Fruit fly (Drosophila melanogaster) whole organism, embryonic: ENCODE results near the gene ND-PDSW.
A peak's percentile ranks its signal among the peaks of the same experiment; 100 is the strongest.

Source experiments
- Aef1 ChIP-seq: fragments of 200-800 bp; sonication (Bioruptor generic); IDR thresholded peaks from 3 replicates; pipeline ENCODE4 v1.3.6; 2022; ENCODE audit warnings: missing biosample characterization, missing genetic modification characterization
- Atf3 ChIP-seq: fragments of 200-800 bp; sonication (Bioruptor generic); optimal IDR thresholded peaks from 3 replicates; lab custom pipeline; 2016; ENCODE audit warnings: missing biosample characterization, missing genetic modification characterization
- CG10565 ChIP-seq: fragments of 200-800 bp; sonication (Bioruptor generic); optimal IDR thresholded peaks from 3 replicates; lab custom pipeline; 2016; ENCODE audit warnings: missing biosample characterization, mild to moderate bottlenecking, missing genetic modification characterization
- CG11085 ChIP-seq: fragments of 200-800 bp; sonication (Bioruptor generic); IDR thresholded peaks from 2 replicates; pipeline ENCODE4 v1.3.6; 2022; ENCODE audit warnings: missing biosample characterization, missing genetic modification characterization
- CG11456 ChIP-seq: fragments of 200-800 bp; sonication (Bioruptor generic); IDR thresholded peaks from 3 replicates; pipeline ENCODE4 v1.3.6; 2022; ENCODE audit warnings: missing biosample characterization, missing genetic modification characterization
- CG11560 ChIP-seq: fragments of 200-800 bp; sonication (Bioruptor generic); IDR thresholded peaks from 3 replicates; pipeline ENCODE4 v1.3.6; 2022; ENCODE audit warnings: missing biosample characterization, missing genetic modification characterization
- CG12659 ChIP-seq: fragments of 200-800 bp; sonication (Bioruptor generic); optimal IDR thresholded peaks from 3 replicates; lab custom pipeline; 2017; ENCODE audit warnings: mild to moderate bottlenecking, missing biosample characterization, missing genetic modification reagents, missing genetic modification characterization
- CG17802 ChIP-seq: fragments of 200-800 bp; sonication (Bioruptor generic); optimal IDR thresholded peaks from 2 replicates; lab custom pipeline; 2018; ENCODE audit warnings: missing biosample characterization, mild to moderate bottlenecking, missing genetic modification characterization, moderate library complexity
- CG3065 ChIP-seq: fragments of 200-800 bp; sonication (Bioruptor generic); optimal IDR thresholded peaks from 2 replicates; lab custom pipeline; 2016; ENCODE audit warnings: missing biosample characterization, missing genetic modification characterization
- CG4707 ChIP-seq: fragments of 200-800 bp; sonication (Bioruptor generic); optimal IDR thresholded peaks from 2 replicates; lab custom pipeline; 2018; ENCODE audit warnings: missing biosample characterization, mild to moderate bottlenecking, missing genetic modification characterization, moderate library complexity
- CG4730 ChIP-seq: fragments of 200-800 bp; sonication (Bioruptor generic); IDR thresholded peaks from 2 replicates; pipeline ENCODE4 v1.3.6; 2022; ENCODE audit warnings: missing biosample characterization, missing genetic modification characterization
- CG6654 ChIP-seq: fragments of 200-800 bp; sonication (Bioruptor generic); optimal IDR thresholded peaks from 2 replicates; lab custom pipeline; 2017; ENCODE audit warnings: missing biosample characterization, mild to moderate bottlenecking, missing genetic modification characterization
- CG7357 ChIP-seq: fragments of 200-800 bp; sonication (Bioruptor generic); IDR thresholded peaks from 3 replicates; pipeline ENCODE4 v1.3.6; 2022; ENCODE audit warnings: missing biosample characterization, missing genetic modification characterization
- CG7372 ChIP-seq: fragments of 200-800 bp; sonication (Bioruptor generic); IDR thresholded peaks from 2 replicates; pipeline ENCODE4 v1.3.6; 2022; ENCODE audit warnings: missing biosample characterization, missing genetic modification characterization
- CG8290 ChIP-seq, 3 experiments: fragments of 200-800 bp; sonication (Bioruptor generic); optimal IDR thresholded peaks; 2 replicates each; lab custom pipeline; 2016 to 2019; ENCODE audit warnings: missing biosample characterization in 3 of 3, missing genetic modification characterization in 3 of 3, mild to moderate bottlenecking in 2 of 3, moderate library complexity in 1 of 3
- CG8359 ChIP-seq: fragments of 200-800 bp; sonication (Bioruptor generic); optimal IDR thresholded peaks from 2 replicates; lab custom pipeline; 2017; ENCODE audit warnings: missing biosample characterization, mild to moderate bottlenecking, missing genetic modification characterization, borderline replicate concordance
- CG9437 ChIP-seq: fragments of 200-800 bp; sonication (Bioruptor generic); optimal IDR thresholded peaks from 2 replicates; lab custom pipeline; 2018; ENCODE audit warnings: missing biosample characterization, mild to moderate bottlenecking, missing genetic modification characterization
- CHES-1-like ChIP-seq: fragments of 200-800 bp; sonication (Bioruptor generic); optimal IDR thresholded peaks from 2 replicates; lab custom pipeline; 2016; ENCODE audit warnings: missing biosample characterization, missing genetic modification characterization
- CoRest ChIP-seq: fragments of 200-800 bp; sonication (Bioruptor generic); optimal IDR thresholded peaks from 3 replicates; lab custom pipeline; 2018; ENCODE audit warnings: missing biosample characterization, mild to moderate bottlenecking, missing genetic modification characterization, moderate library complexity
- D ChIP-seq, 2 experiments: fragments of 200-800 bp in 1 of 2; fragments of >200 bp in 1 of 2; sonication (Bioruptor generic) in 1 of 2; optimal IDR thresholded peaks; 2 replicates in 1 of 2; 3 replicates in 1 of 2; lab custom pipeline; 2017; ENCODE audit warnings: mild to moderate bottlenecking in 1 of 2, missing biosample characterization in 1 of 2, missing genetic modification characterization in 1 of 2, missing genetic modification reagents in 1 of 2
- ERR ChIP-seq: fragments of 200-800 bp; sonication (Bioruptor generic); optimal IDR thresholded peaks from 2 replicates; lab custom pipeline; 2016; ENCODE audit warnings: missing biosample characterization, missing genetic modification characterization
- Ets97D ChIP-seq: fragments of 200-800 bp; sonication (Bioruptor generic); optimal IDR thresholded peaks from 3 replicates; lab custom pipeline; 2016; ENCODE audit warnings: missing biosample characterization, missing genetic modification characterization
- H15 ChIP-seq: fragments of 200-800 bp; sonication (Bioruptor generic); IDR thresholded peaks from 3 replicates; pipeline ENCODE4 v1.3.6; 2022; ENCODE audit warnings: missing biosample characterization, missing genetic modification characterization
- HmgZ ChIP-seq: fragments of 200-800 bp; sonication (Bioruptor generic); optimal IDR thresholded peaks from 2 replicates; lab custom pipeline; 2018; ENCODE audit warnings: missing biosample characterization, mild to moderate bottlenecking, missing genetic modification characterization
- Hmr ChIP-seq: fragments of 200-800 bp; sonication (Bioruptor generic); optimal IDR thresholded peaks from 3 replicates; lab custom pipeline; 2017; ENCODE audit warnings: mild to moderate bottlenecking, missing biosample characterization, missing genetic modification reagents, missing genetic modification characterization
- Lhr ChIP-seq: fragments of 200-800 bp; sonication (Bioruptor generic); optimal IDR thresholded peaks from 3 replicates; lab custom pipeline; 2017; ENCODE audit warnings: mild to moderate bottlenecking, missing biosample characterization, missing genetic modification reagents, missing genetic modification characterization
- MESR4 ChIP-seq: fragments of 200-800 bp; sonication (Bioruptor generic); optimal IDR thresholded peaks from 2 replicates; lab custom pipeline; 2018; ENCODE audit warnings: missing biosample characterization, mild to moderate bottlenecking, missing genetic modification characterization, moderate library complexity
- Nf-YA ChIP-seq: fragments of 200-800 bp; sonication (Bioruptor generic); IDR thresholded peaks from 2 replicates; pipeline ENCODE4 v1.3.6; 2022; ENCODE audit warnings: missing biosample characterization, missing genetic modification characterization
- Optix ChIP-seq: fragments of 200-800 bp; sonication (Bioruptor generic); IDR thresholded peaks from 3 replicates; pipeline ENCODE4 v1.3.6; 2022; ENCODE audit warnings: missing biosample characterization, missing genetic modification characterization
- Rfx ChIP-seq: fragments of 200-800 bp; sonication (Bioruptor generic); IDR thresholded peaks from 2 replicates; pipeline ENCODE4 v1.3.6; 2022; ENCODE audit warnings: missing biosample characterization, missing genetic modification characterization
- Rx ChIP-seq: fragments of 200-800 bp; sonication (Bioruptor generic); IDR thresholded peaks from 2 replicates; pipeline ENCODE4 v1.3.6; 2022; ENCODE audit warnings: missing biosample characterization, missing genetic modification characterization
- Sry-β ChIP-seq: fragments of 200-800 bp; sonication (Bioruptor generic); optimal IDR thresholded peaks from 2 replicates; lab custom pipeline; 2018; ENCODE audit warnings: missing biosample characterization, mild to moderate bottlenecking, missing genetic modification characterization, moderate library complexity
- Xrp1 ChIP-seq: fragments of 200-800 bp; sonication (Bioruptor generic); IDR thresholded peaks from 2 replicates; pipeline ENCODE4 v1.3.6; 2022; ENCODE audit warnings: missing biosample characterization, missing genetic modification characterization
- br ChIP-seq: fragments of >200 bp; optimal IDR thresholded peaks from 2 replicates; lab custom pipeline; 2017
- cad ChIP-seq: fragments of >200 bp; optimal IDR thresholded peaks from 2 replicates; lab custom pipeline; 2017; ENCODE audit warnings: missing biosample characterization, missing genetic modification characterization
- corto ChIP-seq: fragments of 200-800 bp; sonication (Bioruptor generic); optimal IDR thresholded peaks from 2 replicates; lab custom pipeline; 2016; ENCODE audit warnings: missing biosample characterization, mild to moderate bottlenecking, missing genetic modification characterization, moderate library complexity
- da ChIP-seq: fragments of 200-800 bp; sonication (Bioruptor generic); optimal IDR thresholded peaks from 2 replicates; lab custom pipeline; 2016; ENCODE audit warnings: missing biosample characterization, missing genetic modification characterization
- dmrt11E ChIP-seq: fragments of 200-800 bp; sonication (Bioruptor generic); optimal IDR thresholded peaks from 3 replicates; lab custom pipeline; 2018; ENCODE audit warnings: missing biosample characterization, mild to moderate bottlenecking, missing genetic modification characterization, moderate library complexity
- emc ChIP-seq: fragments of 200-800 bp; sonication (Bioruptor generic); optimal IDR thresholded peaks from 2 replicates; lab custom pipeline; 2016; ENCODE audit warnings: missing biosample characterization, missing genetic modification characterization
- fu2 ChIP-seq: fragments of 200-800 bp; sonication (Bioruptor generic); optimal IDR thresholded peaks from 2 replicates; lab custom pipeline; 2016; ENCODE audit warnings: missing biosample characterization, missing genetic modification characterization
- gfzf ChIP-seq: fragments of 200-800 bp; sonication (Bioruptor generic); optimal IDR thresholded peaks from 2 replicates; lab custom pipeline; 2016; ENCODE audit warnings: missing biosample characterization, mild to moderate bottlenecking, missing genetic modification characterization, moderate library complexity
- gsb-n ChIP-seq: fragments of 200-800 bp; sonication (Bioruptor generic); optimal IDR thresholded peaks from 3 replicates; lab custom pipeline; 2018; ENCODE audit warnings: missing biosample characterization, mild to moderate bottlenecking, missing genetic modification characterization
- her ChIP-seq: fragments of 200-800 bp; sonication (Bioruptor generic); optimal IDR thresholded peaks from 2 replicates; lab custom pipeline; 2016; ENCODE audit warnings: missing biosample characterization, missing genetic modification characterization
- kay ChIP-seq: fragments of 200-800 bp; sonication (Bioruptor generic); optimal IDR thresholded peaks from 2 replicates; lab custom pipeline; 2016; ENCODE audit warnings: missing biosample characterization, missing genetic modification characterization
- mirr ChIP-seq: fragments of 200-800 bp; sonication (Bioruptor generic); optimal IDR thresholded peaks from 3 replicates; lab custom pipeline; 2018; ENCODE audit warnings: missing biosample characterization, mild to moderate bottlenecking, missing genetic modification characterization
- nmo ChIP-seq: fragments of 200-800 bp; sonication (Bioruptor generic); optimal IDR thresholded peaks from 2 replicates; lab custom pipeline; 2018; ENCODE audit warnings: missing biosample characterization, mild to moderate bottlenecking, missing genetic modification characterization, moderate library complexity
- run ChIP-seq: fragments of 200-800 bp; sonication (Bioruptor generic); optimal IDR thresholded peaks from 3 replicates; lab custom pipeline; 2018; ENCODE audit warnings: missing biosample characterization, mild to moderate bottlenecking, missing genetic modification characterization
- sens ChIP-seq: fragments of 200-800 bp; sonication (Bioruptor generic); peaks from one replicate; lab custom pipeline; 2016; ENCODE audit warnings: missing biosample characterization, missing genetic modification characterization
- sens-2 ChIP-seq: fragments of 200-800 bp; sonication (Bioruptor generic); IDR thresholded peaks from 2 replicates; pipeline ENCODE4 v1.3.6; 2022; ENCODE audit warnings: missing biosample characterization, missing genetic modification characterization
- sim ChIP-seq: fragments of 200-800 bp; sonication (Bioruptor generic); IDR thresholded peaks from 2 replicates; pipeline ENCODE4 v1.3.6; 2022; ENCODE audit warnings: missing biosample characterization, missing genetic modification characterization
- ttk ChIP-seq: fragments of 200-800 bp; sonication (Bioruptor generic); IDR thresholded peaks from 2 replicates; pipeline ENCODE4 v2.1.2; 2022; ENCODE audit warnings: missing biosample characterization, missing genetic modification characterization

Gene ND-PDSW

DNA sequence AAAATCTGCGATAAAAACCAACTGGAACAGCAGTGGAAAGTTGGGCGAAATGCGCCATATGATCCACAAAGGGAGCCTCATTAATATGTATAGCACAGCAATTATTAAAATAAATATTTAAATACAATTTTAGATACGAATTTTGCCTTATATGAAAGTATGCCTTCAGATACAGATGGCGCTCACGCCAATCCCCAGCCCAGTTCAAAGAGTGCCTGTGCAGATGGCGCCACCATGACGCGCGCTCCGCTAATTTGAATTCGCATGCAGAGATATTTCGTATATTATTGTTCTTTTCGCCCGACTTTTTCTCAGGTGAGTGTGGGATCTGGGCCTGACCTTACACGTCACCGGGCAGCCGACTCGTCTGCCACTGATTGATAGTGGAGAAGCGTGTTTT lies 6.3 kb downstream of the ND-PDSW start, which contains the start of gene Pgant4 (continued):
- TF ChIP-seq ERR (GFP tag; lab: Kevin White, UChicago) (no peak), CG11560 (tag; lab: Robert Waterston, UW) (no peak; the same call in 2 of the 3 replicates), her (no peak), Lhr (GFP tag; lab: Kevin White, UChicago) (peak; percentile 68), sim (GFP tag; lab: Robert Waterston, UW) (no peak), run (tag; lab: Kevin White, UChicago) (no peak), br (lab: Kevin White, UChicago) (no peak), Rfx (GFP tag; lab: Robert Waterston, UW) (peak; percentile 88), CoRest (tag; lab: Kevin White, UChicago) (peak; percentile 48), Atf3 (GFP tag; lab: Kevin White, UChicago) (peak; percentile 15), D (optimal IDR thresholded peaks at IDR 0.05; lab: Kevin White, UChicago) (no peak), D (GFP tag; optimal IDR thresholded peaks at IDR 0.05; lab: Kevin White, UChicago) (peak; percentile 6), ttk (GFP tag; lab: Robert Waterston, UW) (peak; percentile 46; the same call in 1 of the 2 replicates), cad (no peak), Nf-YA (GFP tag; lab: Robert Waterston, UW) (peak; percentile 15; the same call in 1 of the 2 replicates), CG10565 (GFP tag; lab: Kevin White, UChicago) (no peak), mirr (GFP tag; lab: Kevin White, UChicago) (no peak), fu2 (GFP tag; lab: Kevin White, UChicago) (no peak), CG8290 (GFP tag; optimal IDR thresholded peaks at IDR 0.05; lab: Kevin White, UChicago) (peak; percentile 62), CG8290 (tag; optimal IDR thresholded peaks at IDR 0.05; lab: Kevin White, UChicago) (peak in 1 of 2 experiments; percentile 75), CG4707 (GFP tag; lab: Kevin White, UChicago) (no peak), Ets97D (no peak), CG6654 (GFP tag; lab: Kevin White, UChicago) (no peak), kay (GFP tag; lab: Kevin White, UChicago) (no peak), CG3065 (GFP tag; lab: Kevin White, UChicago) (no peak), corto (GFP tag; lab: Kevin White, UChicago) (no peak), sens (GFP tag; lab: Kevin White, UChicago) (peak; percentile 72), Hmr (peak; percentile 44), CG9437 (GFP tag; lab: Kevin White, UChicago) (no peak), gfzf (GFP tag; lab: Kevin White, UChicago) (no peak), HmgZ (tag; lab: Kevin White, UChicago) (peak; percentile 53), dmrt11E (tag; lab: Kevin White, UChicago) (peak; percentile 22), nmo (GFP tag; lab: Kevin White, UChicago) (peak; percentile 46), CG12659 (GFP tag; lab: Kevin White, UChicago) (peak; percentile 50), Optix (GFP tag; lab: Robert Waterston, UW) (peak; percentile 68), CG11456 (GFP tag; lab: Robert Waterston, UW) (peak; percentile 95), CG11085 (GFP tag; lab: Robert Waterston, UW) (peak; percentile 69; the same call in 1 of the 2 replicates), emc (no peak), H15 (GFP tag; lab: Robert Waterston, UW) (peak; percentile 69; the same call in 2 of the 3 replicates), CG8359 (no peak), da (no peak), MESR4 (GFP tag; lab: Kevin White, UChicago) (no peak), sens-2 (GFP tag; lab: Robert Waterston, UW) (peak; percentile 41; the same call in 1 of the 2 replicates), CG7357 (GFP tag; lab: Robert Waterston, UW) (peak; percentile 43; the same call in 1 of the 3 replicates), Rx (GFP tag; lab: Robert Waterston, UW) (peak; percentile 40; the same call in 1 of the 2 replicates), gsb-n (peak; percentile 89), CG4730 (no peak; the same call in 1 of the 2 replicates), CG7372 (GFP tag; lab: Robert Waterston, UW) (peak; percentile 55; the same call in 1 of the 2 replicates), Aef1 (GFP tag; lab: Robert Waterston, UW) (peak; percentile 60; the same call in 2 of the 3 replicates), Sry-β (no peak), CG17802 (tag; lab: Kevin White, UChicago) (no peak), Xrp1 (GFP tag; lab: Robert Waterston, UW) (peak; percentile 41), CHES-1-like (GFP tag; lab: Kevin White, UChicago) (peak; percentile 23)
